Fruit fly (Drosophila melanogaster) whole organism, embryonic: Measurements from ENCODE around the gene Dnaaf4.

Experiments used
- CG3838 ChIP-seq: fragments of 200-800 bp; sonication (Bioruptor generic); optimal IDR thresholded peaks from 3 replicates; lab custom pipeline; 2016; ENCODE audit warnings: missing biosample characterization, missing genetic modification characterization
- Dp ChIP-seq: fragments of 200-800 bp; sonication (Bioruptor generic); optimal IDR thresholded peaks from 2 replicates; lab custom pipeline; 2018; ENCODE audit warnings: missing biosample characterization, mild to moderate bottlenecking, missing genetic modification characterization, moderate library complexity
- gcm2 ChIP-seq: fragments of 200-800 bp; sonication (Bioruptor generic); optimal IDR thresholded peaks from 2 replicates; lab custom pipeline; 2016; ENCODE audit warnings: missing biosample characterization, missing genetic modification characterization
- psq ChIP-seq: fragments of 200-800 bp; sonication (Bioruptor generic); optimal IDR thresholded peaks from 2 replicates; lab custom pipeline; 2017; ENCODE audit warnings: missing biosample characterization, missing genetic modification characterization

- no peak for TF ChIP-seq psq (GFP tag; lab: Kevin White, UChicago)
- TF ChIP-seq gcm2 (GFP tag; lab: Kevin White, UChicago), result no peak
- TF ChIP-seq Dp (GFP tag; lab: Kevin White, UChicago), result no peak
- no peak for TF ChIP-seq CG3838 (GFP tag; lab: Kevin White, UChicago)
Observed at dm6 chr2L:11075114-11075513, 46.4 kb downstream of the Dnaaf4 start, which contains the start of gene CG43725.
